Worm (Caenorhabditis elegans) whole organism, early embryonic: ENCODE data around the gene F52D1.2.

Experiments used
- aly-1 ChIP-seq: sonication (generic microtip); optimal IDR thresholded peaks from 2 replicates; lab custom pipeline; 2016; ENCODE audit warnings: missing genetic modification characterization, missing compliant biosample characterization
- ama-1 ChIP-seq: fragments of 150-350 bp; optimal IDR thresholded peaks from 2 replicates; lab custom pipeline; 2014
- ceh-13 ChIP-seq: fragments of 200-800 bp; sonication (Bioruptor generic); optimal IDR thresholded peaks from 2 replicates; lab custom pipeline; 2018; ENCODE audit warnings: mild to moderate bottlenecking, missing genetic modification characterization, missing compliant biosample characterization
- ceh-36 ChIP-seq: sonication (generic microtip); optimal IDR thresholded peaks from 2 replicates; lab custom pipeline; 2016; ENCODE audit warnings: missing genetic modification characterization, inconsistent platforms, missing compliant biosample characterization
- hmbx-1 ChIP-seq: sonication (generic microtip); optimal IDR thresholded peaks from 2 replicates; lab custom pipeline; 2016; ENCODE audit warnings: mild to moderate bottlenecking, missing genetic modification characterization, missing compliant biosample characterization
- hmg-4 ChIP-seq: fragments of 200-800 bp; sonication (Bioruptor generic); optimal IDR thresholded peaks from 2 replicates; lab custom pipeline; 2018; ENCODE audit warnings: mild to moderate bottlenecking, missing genetic modification characterization, missing compliant biosample characterization
- tra-4 ChIP-seq: sonication (generic microtip); optimal IDR thresholded peaks from 2 replicates; lab custom pipeline; 2017; ENCODE audit warnings: missing genetic modification characterization, missing compliant biosample characterization

- TF ChIP-seq ceh-36 (tag; lab: Kevin White, UChicago) (no peak), ceh-13 (GFP tag; lab: Kevin White, UChicago) (no peak), aly-1 (no peak), ama-1 (lab: Kevin White, UChicago) (no peak), hmbx-1 (no peak), tra-4 (no peak), hmg-4 (GFP tag; lab: Kevin White, UChicago) (no peak)
These were observed 50.5 kb downstream of the F52D1.2 start for ce11 chrX:399535-399934.
